Worm (Caenorhabditis elegans): ENCODE results near the gene molo-1.

The molo-1 gene

ce11 chrIII:5557246-5557819, 16.5 kb upstream of the molo-1 start, which contains the start of gene rpc-2:
rpc-2 (plus strand) TSS chrIII:5557365.
- 0 out of 2 replicates have a peak, but pooled peaks have one; percentile 15 for TF ChIP-seq dox-1 (GFP tag; IDR thresholded peaks at IDR 0.05)
- TF ChIP-seq F22D6.2 (tag; optimal IDR thresholded peaks at IDR 0.05) = no peak
- TF ChIP-seq let-607 (tag; optimal IDR thresholded peaks at IDR 0.05) = no peak
- TF ChIP-seq Y53G8AR.9 (GFP tag; conservative IDR thresholded peaks at IDR 0.05) = peak; percentile 86
- TF ChIP-seq madf-3 (GFP tag; IDR thresholded peaks at IDR 0.05) = peak; percentile 47; the same call in 1 of the 2 replicates
- TF ChIP-seq snpc-1.1 (tag; optimal IDR thresholded peaks at IDR 0.05; ENCODE audit: insufficient read depth) = no peak
- TF ChIP-seq rcor-1 (GFP tag; IDR thresholded peaks at IDR 0.05) = no peak
- no peak for TF ChIP-seq F49E8.2 (tag; optimal IDR thresholded peaks at IDR 0.05; ENCODE audit: insufficient read depth)
- peak; percentile 18 for TF ChIP-seq F10E7.11 (tag; optimal IDR thresholded peaks at IDR 0.05)
- peak; percentile 48; the same call in 1 of the 2 replicates for TF ChIP-seq madf-6 (GFP tag; IDR thresholded peaks at IDR 0.05)
- 0 out of 2 replicates have a peak, but pooled peaks have one; percentile 34 for TF ChIP-seq cebp-2 (GFP tag; IDR thresholded peaks at IDR 0.05)
- peak in 1 of 2 experiments; percentile 24 for TF ChIP-seq rec-8 (tag; optimal IDR thresholded peaks at IDR 0.05)
- TF ChIP-seq snpc-1.3 (tag; optimal IDR thresholded peaks at IDR 0.05; ENCODE audit: insufficient read depth) = no peak
- no peak for TF ChIP-seq K12H6.12 (tag; optimal IDR thresholded peaks at IDR 0.05)
- no peak for TF ChIP-seq pha-4 (tag; optimal IDR thresholded peaks at IDR 0.05)
- TF ChIP-seq nhr-90 (tag; optimal IDR thresholded peaks at IDR 0.05) = peak; percentile 59
- TF ChIP-seq Y95B8A.8 (GFP tag; IDR thresholded peaks at IDR 0.05) = peak; percentile 38; the same call in 1 of the 2 replicates
- TF ChIP-seq hsf-1 (GFP tag; IDR thresholded peaks at IDR 0.05) = peak; percentile 72
- TF ChIP-seq rpc-1 (optimal IDR thresholded peaks at IDR 0.05) = no peak
- no peak for TF ChIP-seq rpc-1 (tag; optimal IDR thresholded peaks at IDR 0.05)
- peak; percentile 69 for TF ChIP-seq F52B5.7 (tag; optimal IDR thresholded peaks at IDR 0.05)
- 0 out of 2 replicates have a peak, but pooled peaks have one; percentile 76 for TF ChIP-seq nfya-2 (GFP tag; IDR thresholded peaks at IDR 0.05)
- TF ChIP-seq ets-4 (GFP tag; optimal IDR thresholded peaks at IDR 0.05) = no peak
- no peak for TF ChIP-seq D2030.7 (GFP tag; IDR thresholded peaks at IDR 0.05)
- no peak for TF ChIP-seq F57A8.1 (GFP tag; optimal IDR thresholded peaks at IDR 0.05)
- peak; percentile 59; the same call in 1 of the 2 replicates for TF ChIP-seq Y56A3A.18 (GFP tag; IDR thresholded peaks at IDR 0.05)
- peak; percentile 1 for TF ChIP-seq nhr-27 (tag; optimal IDR thresholded peaks at IDR 0.05)
- peak; percentile 74 for TF ChIP-seq dpff-1 (tag; optimal IDR thresholded peaks at IDR 0.05)
- TF ChIP-seq athp-1 (tag; optimal IDR thresholded peaks at IDR 0.05) = peak; percentile 70
- no peak for TF ChIP-seq cebp-1 (GFP tag; IDR thresholded peaks at IDR 0.05)
- peak; percentile 55 for TF ChIP-seq cebp-1 (tag; optimal IDR thresholded peaks at IDR 0.05)
- TF ChIP-seq ztf-22 (GFP tag; optimal IDR thresholded peaks at IDR 0.05) = no peak
- TF ChIP-seq madf-10 (tag; optimal IDR thresholded peaks at IDR 0.05) = peak; percentile 26
- TF ChIP-seq ekl-4 (GFP tag; IDR thresholded peaks at IDR 0.05) = peak; percentile 51
- TF ChIP-seq B0035.1 (tag; optimal IDR thresholded peaks at IDR 0.05) = peak; percentile 9
- 0 out of 2 replicates have a peak, but pooled peaks have one; percentile 51 for TF ChIP-seq hmg-20 (GFP tag; IDR thresholded peaks at IDR 0.05)
- peak; percentile 32; the same call in 1 of the 2 replicates for TF ChIP-seq pbrm-1 (GFP tag; IDR thresholded peaks at IDR 0.05)
- TF ChIP-seq atf-7 (tag; optimal IDR thresholded peaks at IDR 0.05) = peak; percentile 44
- 0 out of 2 replicates have a peak, but pooled peaks have one; percentile 27 for TF ChIP-seq aptf-3 (GFP tag; IDR thresholded peaks at IDR 0.05)
- peak; percentile 85 for TF ChIP-seq chd-7 (tag; optimal IDR thresholded peaks at IDR 0.05)
- 0 out of 2 replicates have a peak, but pooled peaks have one; percentile 16 for TF ChIP-seq hmg-1.2 (GFP tag; IDR thresholded peaks at IDR 0.05)
- no peak for TF ChIP-seq C17E4.6 (GFP tag; IDR thresholded peaks at IDR 0.05)
- no peak for TF ChIP-seq sea-2 (GFP tag; IDR thresholded peaks at IDR 0.05)
- peak; percentile 32 for TF ChIP-seq fkh-3 (tag; optimal IDR thresholded peaks at IDR 0.05)
- 0 out of 2 replicates have a peak, but pooled peaks have one; percentile 57 for TF ChIP-seq egl-44 (GFP tag; IDR thresholded peaks at IDR 0.05)
- peak; percentile 43; the same call in 1 of the 2 replicates for TF ChIP-seq zfh-2 (GFP tag; conservative IDR thresholded peaks at IDR 0.05)

All from whole organism, young adult.